Worm (Caenorhabditis elegans): Measurements from ENCODE around the gene clec-132.

Gene clec-132

DNA sequence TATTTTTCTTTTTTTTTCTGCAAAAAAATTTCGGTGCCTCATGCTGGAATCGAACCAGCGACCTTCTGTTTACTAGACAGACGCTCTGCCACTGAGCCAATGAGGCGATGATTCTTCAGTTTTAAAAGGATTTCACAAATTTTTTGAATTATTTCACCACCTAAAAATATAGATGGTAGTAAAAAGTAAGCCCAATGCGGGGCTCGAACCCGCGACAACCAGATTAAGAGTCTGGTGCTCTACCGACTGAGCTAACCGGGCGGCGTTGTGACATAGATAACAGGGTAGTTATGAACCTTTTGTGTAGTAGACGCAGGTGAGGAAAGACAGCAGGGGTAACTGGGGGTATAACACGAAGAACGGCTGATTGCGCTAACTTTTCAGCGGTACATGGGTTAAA lies 9.3 kb upstream of the clec-132 start (continued):
- peak; percentile 56; the same call in 1 of the 2 replicates for TF ChIP-seq dmd-9 (GFP tag; IDR thresholded peaks at IDR 0.05)
- peak; percentile 74 for TF ChIP-seq F26F4.8 (GFP tag; conservative IDR thresholded peaks at IDR 0.05)

DNA sequence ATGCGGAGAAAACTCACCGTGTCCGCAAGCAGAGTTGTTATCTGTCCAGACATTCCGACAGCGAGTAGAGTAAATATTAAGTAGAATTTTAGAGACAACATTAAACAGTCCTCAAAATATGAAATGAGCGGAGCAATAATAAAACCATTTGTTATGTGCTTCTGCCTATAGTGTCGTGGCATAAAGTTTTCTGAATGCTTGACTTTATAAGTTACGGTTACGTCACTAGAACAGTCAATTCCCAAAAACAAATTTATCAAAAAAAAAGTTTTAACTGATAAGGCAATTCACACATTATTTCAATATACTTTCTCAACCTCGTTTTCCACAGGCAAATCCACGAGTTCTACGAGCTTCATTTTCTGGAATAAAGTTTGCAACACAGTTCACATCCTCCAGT lies 7.7 kb upstream of the clec-132 start, which contains the start of gene clec-127:
Gene clec-127, minus strand, starts transcription at position 101 of the 400 bp plus-strand sequence.
- no peak for TF ChIP-seq lin-29 (GFP tag; IDR thresholded peaks at IDR 0.05)
- TF ChIP-seq daf-16 (GFP tag; optimal IDR thresholded peaks at IDR 0.05) = no peak
- peak; percentile 22 for TF ChIP-seq daf-16 (tag; optimal IDR thresholded peaks at IDR 0.05)

DNA sequence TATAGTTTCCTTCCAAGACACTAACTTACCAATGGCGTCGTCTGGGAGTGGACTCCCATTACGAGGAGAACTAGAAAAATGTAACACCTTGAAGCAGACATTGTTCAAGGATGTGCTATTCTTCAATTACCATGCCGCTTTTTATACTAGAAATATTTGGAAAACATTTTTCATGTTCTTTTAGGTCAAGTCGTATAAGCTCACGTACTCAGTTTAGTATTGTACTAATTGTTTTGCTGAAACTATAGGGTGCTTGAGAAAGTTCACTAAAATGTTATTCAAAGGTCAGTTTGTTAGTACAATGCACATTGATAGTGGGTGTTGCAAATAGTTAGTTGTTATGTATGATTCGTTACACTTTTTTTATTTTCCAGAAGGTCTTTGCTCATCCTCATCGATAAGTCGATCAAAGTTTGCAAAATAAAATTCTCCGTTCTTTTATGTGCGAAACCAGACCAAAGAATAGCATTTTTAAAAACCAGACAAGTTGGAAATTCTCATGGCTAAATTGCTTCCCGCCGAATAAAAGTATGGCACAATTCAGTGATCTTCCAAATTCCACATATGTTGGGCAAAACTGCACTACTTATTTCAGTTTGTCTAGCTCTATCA lies 5.8 kb upstream of the clec-132 start, which contains the start of the genes clec-128 and clec-129:
Gene clec-128, minus strand, starts transcription at position 101 of the 612 bp plus-strand sequence.
Gene clec-129, plus strand, starts transcription at position 562 of the 612 bp plus-strand sequence.
- no peak for TF ChIP-seq lin-15B (tag; optimal IDR thresholded peaks at IDR 0.05)
- TF ChIP-seq unc-62 (GFP tag; optimal IDR thresholded peaks at IDR 0.05 in 1 of 2) = no peak
- no peak for TF ChIP-seq unc-62 (tag; optimal IDR thresholded peaks at IDR 0.05)
- no peak for TF ChIP-seq daf-19 (GFP tag; conservative IDR thresholded peaks at IDR 0.05)
- peak; percentile 51 for TF ChIP-seq aha-1 (tag)
- no peak for TF ChIP-seq F10B5.3 (tag; optimal IDR thresholded peaks at IDR 0.05)
- no peak for TF ChIP-seq unc-39 (tag; optimal IDR thresholded peaks at IDR 0.05)
- TF ChIP-seq lim-7 (GFP tag; IDR thresholded peaks at IDR 0.05) = no peak
- no peak for TF ChIP-seq ztf-11 (tag; optimal IDR thresholded peaks at IDR 0.05)
- TF ChIP-seq spr-3 (GFP tag; optimal IDR thresholded peaks at IDR 0.05) = no peak

DNA sequence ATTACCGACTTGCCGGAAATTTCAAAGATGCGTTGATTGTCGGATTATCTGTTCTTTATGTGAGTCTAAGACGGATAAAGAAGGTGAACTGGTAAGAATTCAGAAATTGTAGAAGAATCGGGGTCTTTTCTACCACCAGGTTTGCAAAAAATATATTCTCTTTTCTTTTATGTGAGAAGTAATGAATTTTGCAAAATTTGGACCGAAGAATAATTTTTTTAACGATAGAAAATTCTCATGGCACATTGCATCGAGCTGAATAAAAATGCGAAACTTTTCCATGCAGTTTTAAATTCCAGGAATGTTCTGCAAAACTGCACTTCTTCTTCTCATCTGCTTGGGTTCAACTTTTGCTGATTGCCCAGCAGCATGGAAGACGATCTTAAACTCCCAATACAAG lies 3.6 kb upstream of the clec-132 start, which contains the start of gene clec-130:
Gene clec-130, plus strand, starts transcription at position 301 of the 400 bp plus-strand sequence.
- TF ChIP-seq mdl-1 (tag; optimal IDR thresholded peaks at IDR 0.05) (no peak), snpc-1.2 (GFP tag; IDR thresholded peaks at IDR 0.05) (no peak), mes-2 (tag; optimal IDR thresholded peaks at IDR 0.05; ENCODE audit: poor library complexity, severe bottlenecking) (no peak), lim-7 (GFP tag; IDR thresholded peaks at IDR 0.05) (no peak)

DNA sequence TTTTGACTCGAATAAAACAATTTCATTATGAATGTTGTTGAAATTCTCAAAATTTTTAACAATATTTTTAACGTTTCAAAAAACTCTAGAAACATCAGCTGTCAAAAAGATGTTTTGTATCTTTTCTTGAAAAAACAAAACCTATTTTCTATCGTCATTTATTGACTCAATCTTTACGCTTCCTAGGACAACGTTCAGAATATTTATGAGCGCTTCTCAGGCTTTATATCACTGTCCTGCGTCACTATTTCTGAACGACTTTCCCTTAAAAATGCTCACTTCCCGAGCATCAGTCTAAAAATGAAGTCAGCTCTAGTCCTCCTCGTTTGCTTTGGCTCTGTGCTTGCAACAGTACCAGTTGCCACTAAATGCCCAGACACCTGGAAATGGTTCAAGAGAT lies 1.3 kb downstream of the clec-132 start, which contains the start of gene clec-133:
Gene clec-133, plus strand, starts transcription at position 301 of the 400 bp plus-strand sequence.
- TF ChIP-seq zfp-3 (GFP tag; conservative IDR thresholded peaks at IDR 0.05) (no peak), lim-7 (GFP tag; IDR thresholded peaks at IDR 0.05) (no peak)

DNA sequence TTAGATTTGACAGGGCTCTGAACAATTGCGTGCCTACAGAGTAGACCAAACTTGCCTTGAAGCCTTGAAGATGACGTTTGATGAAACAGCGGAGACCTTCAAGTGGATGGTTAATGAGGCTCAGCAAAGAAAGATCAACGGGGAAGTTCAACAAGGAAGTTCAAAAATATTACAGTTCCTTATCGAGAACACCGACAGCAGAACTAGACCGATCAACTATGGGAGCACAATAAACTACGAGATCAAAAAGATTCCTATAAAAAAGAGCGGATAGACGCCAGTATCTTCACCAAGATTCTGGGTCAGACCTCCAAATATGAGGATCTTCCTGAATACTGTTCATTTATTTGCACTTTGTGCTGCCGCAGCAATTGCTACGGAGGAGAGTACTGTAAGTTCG lies 2.9 kb downstream of the clec-132 start, which contains the start of gene clec-134:
Gene clec-134, plus strand, starts transcription at position 301 of the 400 bp plus-strand sequence.
- TF ChIP-seq F37D6.2 (tag; optimal IDR thresholded peaks at IDR 0.05) (no peak), duxl-1 (tag; optimal IDR thresholded peaks at IDR 0.05; ENCODE audit: poor library complexity) (no peak), F26F4.8 (GFP tag; conservative IDR thresholded peaks at IDR 0.05) (no peak), dve-1 (tag; optimal IDR thresholded peaks at IDR 0.05; ENCODE audit: insufficient read depth) (no peak), ceh-32 (tag; optimal IDR thresholded peaks at IDR 0.05; ENCODE audit: poor library complexity) (no peak), jun-1 (tag; optimal IDR thresholded peaks at IDR 0.05) (no peak), aha-1 (tag) (peak; percentile 35), lir-3 (tag; optimal IDR thresholded peaks at IDR 0.05) (no peak)

DNA sequence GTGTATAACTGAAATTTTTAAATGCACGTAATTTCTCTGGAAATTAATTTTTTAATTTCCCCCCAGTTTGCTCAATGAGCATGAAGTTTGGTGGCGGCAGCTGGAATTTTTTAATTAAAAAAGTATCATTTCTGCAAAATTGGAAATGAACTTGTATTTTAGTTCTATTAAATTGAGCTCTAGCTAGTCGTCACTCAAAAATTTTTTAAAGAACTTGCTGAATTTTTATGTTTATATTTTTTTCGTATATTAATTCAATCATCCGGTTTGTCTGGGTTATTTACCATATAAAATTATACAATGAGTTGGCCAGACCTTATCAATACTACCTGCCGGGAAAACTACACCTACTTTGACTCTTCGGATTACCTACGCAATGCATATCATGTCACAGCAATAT lies 4.9 kb downstream of the clec-132 start, which contains the start of gene srh-59:
Gene srh-59, plus strand, starts transcription at position 301 of the 400 bp plus-strand sequence.
- TF ChIP-seq unc-62 (GFP tag; optimal IDR thresholded peaks at IDR 0.05 in 1 of 2) = peak in 1 of 2 experiments; percentile 9
- no peak for TF ChIP-seq unc-62 (tag; optimal IDR thresholded peaks at IDR 0.05)
- TF ChIP-seq ceh-32 (tag; optimal IDR thresholded peaks at IDR 0.05; ENCODE audit: poor library complexity) = no peak

DNA sequence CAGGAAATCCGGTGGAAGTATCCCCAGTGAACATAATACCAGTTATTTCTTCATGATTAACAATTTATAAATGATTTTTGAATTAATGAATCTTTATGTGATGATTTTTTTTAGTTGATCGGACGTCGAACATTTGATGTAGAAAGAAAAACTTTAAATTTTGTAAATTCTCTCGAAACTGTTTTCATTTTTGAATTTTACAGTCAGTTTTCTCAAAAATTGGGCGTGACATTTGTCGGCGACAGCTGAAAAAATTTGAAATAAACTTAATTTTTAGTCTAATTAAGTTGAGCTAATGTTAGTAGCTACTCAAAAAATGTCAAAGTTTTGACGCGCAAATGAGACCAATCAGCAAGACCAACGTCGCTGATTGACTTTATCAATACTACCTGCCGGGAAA lies 6.6 kb downstream of the clec-132 start, which contains the start of gene srh-60:
Gene srh-60, plus strand, starts transcription at position 301 of the 400 bp plus-strand sequence.
- TF ChIP-seq nhr-77 (tag; optimal IDR thresholded peaks at IDR 0.05) (no peak), attf-4 (tag; optimal IDR thresholded peaks at IDR 0.05) (no peak), nhr-10 (tag; optimal IDR thresholded peaks at IDR 0.05) (no peak), ceh-20 (GFP tag; IDR thresholded peaks at IDR 0.05) (no peak), hlh-30 (tag; optimal IDR thresholded peaks at IDR 0.05; ENCODE audit: insufficient read depth) (no peak), aly-2 (tag; optimal IDR thresholded peaks at IDR 0.05) (no peak), saeg-2 (GFP tag; IDR thresholded peaks at IDR 0.05) (no peak), ceh-28 (tag; optimal IDR thresholded peaks at IDR 0.05) (no peak), snpc-1.2 (GFP tag; IDR thresholded peaks at IDR 0.05) (no peak), arid-1 (GFP tag; conservative IDR thresholded peaks at IDR 0.05) (no peak), nhr-76 (tag; optimal IDR thresholded peaks at IDR 0.05) (no peak), lin-39 (tag; optimal IDR thresholded peaks at IDR 0.05) (no peak), tag-97 (GFP tag; IDR thresholded peaks at IDR 0.05) (no peak)

Data from whole organism, L4 larva.